Worm (Caenorhabditis elegans) whole organism, young adult: ENCODE measurements around the gene sru-1.

Source experiments
- B0261.1 ChIP-seq: sonication (generic microtip); optimal IDR thresholded peaks from 2 replicates; lab custom pipeline; 2016; ENCODE audit warnings: mild to moderate bottlenecking, missing genetic modification characterization, moderate library complexity, missing compliant biosample characterization
- B0336.3 ChIP-seq: fragments of 200-800 bp; sonication (Bioruptor generic); IDR thresholded peaks from 2 replicates; pipeline ENCODE4 v1.3.6; 2022; ENCODE audit warnings: missing genetic modification characterization, missing compliant biosample characterization
- C06A6.2 ChIP-seq: fragments of 200-800 bp; sonication (Bioruptor generic); conservative IDR thresholded peaks from 2 replicates; pipeline ENCODE4 v1.3.6; 2022; ENCODE audit warnings: missing genetic modification characterization, missing compliant biosample characterization
- C17E4.6 ChIP-seq: fragments of 200-800 bp; sonication (Bioruptor generic); IDR thresholded peaks from 2 replicates; pipeline ENCODE4 v1.3.6; 2022; ENCODE audit warnings: missing genetic modification reagents, missing genetic modification characterization, missing compliant biosample characterization
- D2030.7 ChIP-seq: fragments of 200-800 bp; sonication (Bioruptor generic); IDR thresholded peaks from 2 replicates; pipeline ENCODE4 v1.3.6; 2022; ENCODE audit warnings: missing genetic modification reagents, missing genetic modification characterization, missing compliant biosample characterization
- K11D2.4 ChIP-seq: fragments of 200-800 bp; sonication (Bioruptor generic); IDR thresholded peaks from 2 replicates; pipeline ENCODE4 v1.3.6; 2022; ENCODE audit warnings: missing genetic modification reagents, missing genetic modification characterization, missing compliant biosample characterization
- K12H6.12 ChIP-seq: fragments of 200-800 bp; sonication (Bioruptor generic); optimal IDR thresholded peaks from 2 replicates; lab custom pipeline; 2018; ENCODE audit warnings: mild to moderate bottlenecking, missing genetic modification characterization, missing compliant biosample characterization
- Y67H2A.10 ChIP-seq: fragments of 200-800 bp; sonication (Bioruptor generic); conservative IDR thresholded peaks from 2 replicates; pipeline ENCODE4 v1.3.6; 2022; ENCODE audit warnings: missing genetic modification reagents, missing genetic modification characterization, missing compliant biosample characterization
- Y79H2A.3 ChIP-seq: fragments of 200-800 bp; sonication (Bioruptor generic); conservative IDR thresholded peaks from 2 replicates; pipeline ENCODE4 v1.3.6; 2022; ENCODE audit warnings: missing genetic modification reagents, missing genetic modification characterization, missing compliant biosample characterization
- Y95B8A.8 ChIP-seq: fragments of 200-800 bp; sonication (Bioruptor generic); IDR thresholded peaks from 2 replicates; pipeline ENCODE4 v1.3.6; 2022; ENCODE audit warnings: missing genetic modification reagents, missing genetic modification characterization, missing compliant biosample characterization
- ZK185.1 ChIP-seq: sonication (generic microtip); optimal IDR thresholded peaks from 2 replicates; lab custom pipeline; 2016; ENCODE audit warnings: mild to moderate bottlenecking, missing genetic modification characterization, missing compliant biosample characterization; ENCODE audit not compliant: poor library complexity, severe bottlenecking
- aptf-3 ChIP-seq: fragments of 200-800 bp; sonication (Bioruptor generic); IDR thresholded peaks from 2 replicates; pipeline ENCODE4 v1.3.6; 2022; ENCODE audit warnings: missing genetic modification characterization, missing compliant biosample characterization
- athp-1 ChIP-seq: sonication (generic microtip); optimal IDR thresholded peaks from 2 replicates; lab custom pipeline; 2017; ENCODE audit warnings: mild to moderate bottlenecking, missing genetic modification characterization, missing compliant biosample characterization
- attf-3 ChIP-seq: fragments of 200-800 bp; sonication (Bioruptor generic); conservative IDR thresholded peaks from 2 replicates; pipeline ENCODE4 v1.3.6; 2022; ENCODE audit warnings: missing genetic modification reagents, missing genetic modification characterization, missing compliant biosample characterization
- attf-5 ChIP-seq: fragments of 200-800 bp; sonication (Bioruptor generic); optimal IDR thresholded peaks from 2 replicates; lab custom pipeline; 2018; ENCODE audit warnings: mild to moderate bottlenecking, missing genetic modification characterization, missing compliant biosample characterization
- cebp-1 ChIP-seq, 2 experiments: fragments of 200-800 bp in 1 of 2; sonication (Bioruptor generic) in 1 of 2; sonication (generic microtip) in 1 of 2; IDR thresholded peaks in 1 of 2; optimal IDR thresholded peaks in 1 of 2; 2 replicates each; pipeline versions ENCODE4 v1.3.6 to Lab custom; 2017 to 2022; ENCODE audit warnings: missing compliant biosample characterization in 2 of 2, missing genetic modification characterization in 2 of 2, mild to moderate bottlenecking in 1 of 2, missing genetic modification reagents in 1 of 2, moderate library complexity in 1 of 2
- ceh-40 ChIP-seq: fragments of 200-800 bp; sonication (Bioruptor generic); IDR thresholded peaks from 2 replicates; pipeline ENCODE4 v1.3.6; 2022; ENCODE audit warnings: missing genetic modification characterization, missing compliant biosample characterization
- ceh-79 ChIP-seq: sonication (generic microtip); optimal IDR thresholded peaks from 2 replicates; lab custom pipeline; 2017; ENCODE audit warnings: mild to moderate bottlenecking, missing genetic modification characterization, missing compliant biosample characterization
- ceh-91 ChIP-seq: fragments of 200-800 bp; sonication (Bioruptor generic); IDR thresholded peaks from 2 replicates; pipeline ENCODE4 v1.3.6; 2022; ENCODE audit warnings: missing genetic modification reagents, missing genetic modification characterization, missing compliant biosample characterization
- dox-1 ChIP-seq: fragments of 200-800 bp; sonication (Bioruptor generic); IDR thresholded peaks from 2 replicates; pipeline ENCODE4 v1.3.6; 2022; ENCODE audit warnings: missing genetic modification reagents, missing genetic modification characterization, missing compliant biosample characterization
- efl-1 ChIP-seq: fragments of 150-350 bp; optimal IDR thresholded peaks from 2 replicates; lab custom pipeline; 2014; ENCODE audit warnings: missing biosample characterization, missing genetic modification reagents, missing genetic modification characterization
- egl-18 ChIP-seq: fragments of 200-800 bp; sonication (Bioruptor generic); IDR thresholded peaks from 2 replicates; pipeline ENCODE4 v1.3.6; 2022; ENCODE audit warnings: missing genetic modification reagents, missing genetic modification characterization, missing compliant biosample characterization
- egrh-3 ChIP-seq: fragments of 200-800 bp; sonication (Bioruptor generic); IDR thresholded peaks from 2 replicates; pipeline ENCODE4 v1.3.6; 2022; ENCODE audit warnings: missing genetic modification reagents, missing genetic modification characterization, missing compliant biosample characterization
- ets-4 ChIP-seq: fragments of 200-800 bp; sonication (Bioruptor generic); optimal IDR thresholded peaks from 2 replicates; lab custom pipeline; 2018; ENCODE audit warnings: mild to moderate bottlenecking, missing genetic modification characterization, missing compliant biosample characterization
- hlh-12 ChIP-seq: sonication (generic microtip); optimal IDR thresholded peaks from 2 replicates; lab custom pipeline; 2016; ENCODE audit warnings: missing genetic modification characterization, missing compliant biosample characterization
- lag-1 ChIP-seq: fragments of 200-800 bp; sonication (Bioruptor generic); IDR thresholded peaks from 2 replicates; pipeline ENCODE4 v1.3.6; 2022; ENCODE audit warnings: missing genetic modification reagents, missing genetic modification characterization, missing compliant biosample characterization
- let-526 ChIP-seq: fragments of 200-800 bp; sonication (Bioruptor generic); IDR thresholded peaks from 2 replicates; pipeline ENCODE4 v1.3.6; 2022; ENCODE audit warnings: missing genetic modification reagents, missing genetic modification characterization, missing compliant biosample characterization
- lin-40 ChIP-seq: sonication (generic microtip); optimal IDR thresholded peaks from 2 replicates; lab custom pipeline; 2016; ENCODE audit warnings: missing genetic modification characterization, mild to moderate bottlenecking, missing compliant biosample characterization, missing genotype, missing genetic modification reagents
- lin-54 ChIP-seq: fragments of 200-800 bp; sonication (Bioruptor generic); optimal IDR thresholded peaks from 2 replicates; lab custom pipeline; 2018; ENCODE audit warnings: mild to moderate bottlenecking, missing genetic modification characterization, missing compliant biosample characterization
- lir-1 ChIP-seq: fragments of 200-800 bp; sonication (Bioruptor generic); conservative IDR thresholded peaks from 2 replicates; pipeline ENCODE4 v1.3.6; 2022; ENCODE audit warnings: missing genetic modification reagents, missing genetic modification characterization, missing compliant biosample characterization
- madf-3 ChIP-seq: fragments of 200-800 bp; sonication (Bioruptor generic); IDR thresholded peaks from 2 replicates; pipeline ENCODE4 v1.3.6; 2022; ENCODE audit warnings: missing genetic modification reagents, missing genetic modification characterization, missing compliant biosample characterization
- mes-4 ChIP-seq: sonication (generic microtip); optimal IDR thresholded peaks from 2 replicates; lab custom pipeline; 2016; ENCODE audit warnings: missing genotype, missing genetic modification characterization, missing compliant biosample characterization
- nfya-2 ChIP-seq: fragments of 200-800 bp; sonication (Bioruptor generic); IDR thresholded peaks from 2 replicates; pipeline ENCODE4 v1.3.6; 2022; ENCODE audit warnings: missing genetic modification reagents, missing genetic modification characterization, missing compliant biosample characterization
- nhr-179 ChIP-seq: sonication (generic microtip); optimal IDR thresholded peaks from 2 replicates; lab custom pipeline; 2016; ENCODE audit warnings: mild to moderate bottlenecking, missing genetic modification characterization, missing compliant biosample characterization
- nhr-80 ChIP-seq: sonication (generic microtip); optimal IDR thresholded peaks from 2 replicates; lab custom pipeline; 2016; ENCODE audit warnings: missing genetic modification characterization, missing compliant biosample characterization
- rpc-1 ChIP-seq, 2 experiments: fragments of 150-350 bp in 1 of 2; sonication (generic microtip) in 1 of 2; optimal IDR thresholded peaks; 2 replicates each; lab custom pipeline; 2014 to 2018; ENCODE audit warnings: missing biosample characterization in 1 of 2, missing genetic modification characterization in 1 of 2, missing genetic modification reagents in 1 of 2, missing genotype in 1 of 2
- snpc-1.3 ChIP-seq: sonication (generic microtip); optimal IDR thresholded peaks from 2 replicates; lab custom pipeline; 2017; ENCODE audit warnings: missing genetic modification characterization, mild to moderate bottlenecking, missing compliant biosample characterization, antibody characterized with exemption, moderate library complexity, missing genotype, missing genetic modification reagents; ENCODE audit not compliant: insufficient read depth
- snpc-3.4 ChIP-seq: sonication (generic microtip); optimal IDR thresholded peaks from 2 replicates; lab custom pipeline; 2017; ENCODE audit warnings: missing genetic modification characterization, mild to moderate bottlenecking, missing compliant biosample characterization, antibody characterized with exemption, moderate library complexity, missing genotype, missing genetic modification reagents
- tbp1 ChIP-seq: fragments of 200-800 bp; sonication (Bioruptor generic); optimal IDR thresholded peaks from 2 replicates; lab custom pipeline; 2018; ENCODE audit warnings: mild to moderate bottlenecking, missing genetic modification characterization, missing compliant biosample characterization
- tbx-9 ChIP-seq: sonication (generic microtip); optimal IDR thresholded peaks from 2 replicates; lab custom pipeline; 2016; ENCODE audit warnings: borderline replicate concordance, missing genetic modification characterization, inconsistent platforms, missing compliant biosample characterization
- unc-130 ChIP-seq: sonication (generic microtip); optimal IDR thresholded peaks from 2 replicates; lab custom pipeline; 2016; ENCODE audit warnings: missing genetic modification reagents, missing genetic modification characterization, missing compliant biosample characterization
- unc-62 ChIP-seq: fragments of 150-350 bp; optimal IDR thresholded peaks from 2 replicates; lab custom pipeline; 2014; ENCODE audit warnings: missing biosample characterization, missing genetic modification reagents, missing genetic modification characterization
- zfh-2 ChIP-seq: fragments of 200-800 bp; sonication (Bioruptor generic); conservative IDR thresholded peaks from 2 replicates; pipeline ENCODE4 v1.3.6; 2022; ENCODE audit warnings: missing genetic modification reagents, missing genetic modification characterization, missing compliant biosample characterization
- zim-3 ChIP-seq: sonication (generic microtip); optimal IDR thresholded peaks from 2 replicates; lab custom pipeline; 2017; ENCODE audit warnings: mild to moderate bottlenecking, missing genetic modification characterization, moderate library complexity, missing compliant biosample characterization
- ztf-18 ChIP-seq: sonication (generic microtip); optimal IDR thresholded peaks from 2 replicates; lab custom pipeline; 2016; ENCODE audit warnings: missing genotype, mild to moderate bottlenecking, missing genetic modification characterization, missing compliant biosample characterization
- ztf-3 ChIP-seq: fragments of 200-800 bp; sonication (Bioruptor generic); optimal IDR thresholded peaks from 2 replicates; lab custom pipeline; 2018; ENCODE audit warnings: mild to moderate bottlenecking, missing genetic modification characterization, missing compliant biosample characterization

sru-1 gene

DNA sequence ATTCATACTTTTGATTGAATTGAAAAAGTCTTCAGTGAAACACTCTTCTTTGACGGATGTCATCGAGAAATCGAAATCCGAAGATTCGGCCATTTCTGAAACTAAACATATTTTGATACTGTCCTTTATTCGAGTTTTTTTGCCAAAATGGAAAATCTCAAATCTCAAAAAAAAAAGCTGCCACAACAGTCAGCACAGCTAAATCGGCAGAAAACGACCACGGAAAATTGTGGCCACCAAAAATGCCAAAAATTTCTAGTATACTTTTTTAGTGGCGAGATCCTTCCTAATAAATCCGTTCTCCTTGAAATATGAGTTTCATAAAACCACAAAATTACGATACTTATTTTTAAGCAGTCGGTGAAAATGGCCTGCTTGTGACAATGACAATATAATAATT, 44.5 kb upstream of the sru-1 start, which contains the start of gene F38E11.9:
Gene F38E11.9 (minus strand): TSS at position 101 of the 400 bp plus-strand sequence.
- no peak for TF ChIP-seq zfh-2
- no peak for TF ChIP-seq athp-1 (tag; lab: Kevin White, UChicago)
- no peak for TF ChIP-seq unc-62 (GFP tag; lab: Kevin White, UChicago)
- TF ChIP-seq Y95B8A.8 (GFP tag; lab: Robert Waterston, UW), result no peak
- TF ChIP-seq nhr-179 (tag; lab: Kevin White, UChicago), result no peak
- TF ChIP-seq B0336.3, result no peak
- TF ChIP-seq nhr-80 (tag; lab: Kevin White, UChicago), result no peak
- TF ChIP-seq Y67H2A.10 (GFP tag; lab: Robert Waterston, UW), result no peak
- no peak for TF ChIP-seq hlh-12
- TF ChIP-seq efl-1, result no peak
- TF ChIP-seq C06A6.2 (GFP tag; lab: Robert Waterston, UW), result no peak

DNA sequence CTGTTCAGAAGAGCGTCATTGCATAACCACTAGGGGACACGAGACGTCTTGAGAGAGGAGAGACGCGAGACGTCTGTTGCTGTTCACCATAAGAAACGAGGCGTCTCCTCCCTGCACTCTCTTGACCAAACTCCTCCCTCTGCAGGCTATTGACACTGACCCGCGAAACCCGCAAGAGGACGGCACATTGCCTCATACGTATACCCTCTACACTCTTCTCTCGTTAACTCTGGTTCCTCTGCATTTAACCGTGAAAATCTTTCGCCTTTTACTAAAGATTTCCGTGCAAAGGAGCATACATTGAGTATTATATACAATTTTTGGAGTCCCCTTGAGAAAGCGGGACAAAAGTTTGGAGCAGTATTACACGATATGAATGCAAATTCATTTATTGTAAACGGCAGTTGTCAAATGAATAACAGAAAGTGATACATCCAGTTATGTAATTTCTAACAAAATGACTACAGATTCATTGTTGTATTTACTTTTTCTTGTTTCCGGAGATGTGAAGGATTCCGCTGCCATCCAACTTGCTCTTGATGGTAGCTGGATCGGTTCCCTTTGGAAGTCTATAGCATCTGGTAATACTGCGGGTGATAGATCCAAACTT, 43.9 kb upstream of the sru-1 start:
- TF ChIP-seq snpc-3.4 (tag; lab: Kevin White, UChicago), result peak; percentile 95
- TF ChIP-seq lin-40 (tag; lab: Kevin White, UChicago), result peak; percentile 93
- no peak for TF ChIP-seq ets-4 (GFP tag; lab: Kevin White, UChicago)
- TF ChIP-seq ztf-3 (GFP tag; lab: Kevin White, UChicago), result peak; percentile 80
- TF ChIP-seq lag-1 (GFP tag; lab: Robert Waterston, UW), result no peak
- TF ChIP-seq ceh-40 (GFP tag; lab: Robert Waterston, UW), result 0 out of 2 replicates have a peak, but pooled peaks have one; percentile 6
- TF ChIP-seq egl-18 (GFP tag; lab: Robert Waterston, UW), result 0 out of 2 replicates have a peak, but pooled peaks have one; percentile 16
- peak; percentile 96 for TF ChIP-seq dox-1
- TF ChIP-seq mes-4 (tag; lab: Kevin White, UChicago), result no peak
- peak; percentile 65 for TF ChIP-seq C17E4.6
- peak; percentile 69 for TF ChIP-seq ztf-18
- TF ChIP-seq K11D2.4 (GFP tag; lab: Robert Waterston, UW), result peak; percentile 75
- TF ChIP-seq K12H6.12, result peak; percentile 83
- peak; percentile 77 for TF ChIP-seq let-526 (GFP tag; lab: Robert Waterston, UW)
- TF ChIP-seq attf-3 (GFP tag; lab: Robert Waterston, UW), result peak; percentile 77
- TF ChIP-seq rpc-1 (optimal IDR thresholded peaks at IDR 0.05; lab: Kevin White, UChicago), result no peak
- TF ChIP-seq rpc-1 (tag; optimal IDR thresholded peaks at IDR 0.05; lab: Kevin White, UChicago), result peak; percentile 22
- TF ChIP-seq lin-54 (GFP tag; lab: Kevin White, UChicago), result peak; percentile 83
- TF ChIP-seq lir-1, result peak; percentile 76
- peak; percentile 84 for TF ChIP-seq attf-5
- peak; percentile 81 for TF ChIP-seq tbp1 (GFP tag; lab: Kevin White, UChicago)
- TF ChIP-seq madf-3 (GFP tag; lab: Robert Waterston, UW), result 0 out of 2 replicates have a peak, but pooled peaks have one; percentile 11
- peak; percentile 91 for TF ChIP-seq snpc-1.3
- no peak for TF ChIP-seq zim-3 (tag; lab: Kevin White, UChicago)
- no peak for TF ChIP-seq cebp-1 (GFP tag; IDR thresholded peaks at IDR 0.05; lab: Robert Waterston, UW)
- TF ChIP-seq cebp-1 (tag; optimal IDR thresholded peaks at IDR 0.05; lab: Kevin White, UChicago), result peak; percentile 85
- 0 out of 2 replicates have a peak, but pooled peaks have one; percentile 66 for TF ChIP-seq nfya-2 (GFP tag; lab: Robert Waterston, UW)
- no peak for TF ChIP-seq ceh-79 (tag; lab: Kevin White, UChicago)
- no peak for TF ChIP-seq aptf-3 (GFP tag; lab: Robert Waterston, UW)
- TF ChIP-seq egrh-3, result peak; percentile 78
- no peak for TF ChIP-seq tbx-9 (tag; lab: Kevin White, UChicago)
- peak; percentile 39 for TF ChIP-seq B0261.1 (tag; lab: Kevin White, UChicago)
- TF ChIP-seq ceh-91 (GFP tag; lab: Robert Waterston, UW), result peak; percentile 53
- peak; percentile 37; the same call in 1 of the 2 replicates for TF ChIP-seq Y79H2A.3
- peak; percentile 75; the same call in 1 of the 2 replicates for TF ChIP-seq Y95B8A.8 (GFP tag; lab: Robert Waterston, UW)
- TF ChIP-seq unc-130 (GFP tag; lab: Kevin White, UChicago), result peak; percentile 48
- TF ChIP-seq ZK185.1 (tag; lab: Kevin White, UChicago), result peak; percentile 81
- peak; percentile 96 for TF ChIP-seq D2030.7 (GFP tag; lab: Robert Waterston, UW)
